Worm (Caenorhabditis elegans) whole organism, L4 larva: Measurements from ENCODE around the gene F58F9.8.

Source experiments
- D1046.2 ChIP-seq: fragments of 200-800 bp; sonication (Bioruptor generic); IDR thresholded peaks from 2 replicates; pipeline ENCODE4 v1.3.6; 2022; ENCODE audit warnings: missing genetic modification characterization, missing compliant biosample characterization
- F10B5.3 ChIP-seq: sonication (generic microtip); optimal IDR thresholded peaks from 2 replicates; lab custom pipeline; 2016; ENCODE audit warnings: mild to moderate bottlenecking, missing genetic modification characterization, missing compliant biosample characterization
- F26F4.8 ChIP-seq: fragments of 200-800 bp; sonication (Bioruptor generic); conservative IDR thresholded peaks from 2 replicates; pipeline ENCODE4 v1.3.6; 2022; ENCODE audit warnings: missing genetic modification characterization, missing compliant biosample characterization
- F44E2.7 ChIP-seq: fragments of 200-800 bp; sonication (Bioruptor generic); IDR thresholded peaks from 2 replicates; pipeline ENCODE4 v2.1.2; 2022; ENCODE audit warnings: missing genetic modification characterization, missing compliant biosample characterization
- F49E8.2 ChIP-seq: sonication (generic microtip); optimal IDR thresholded peaks from 2 replicates; lab custom pipeline; 2016; ENCODE audit warnings: missing compliant biosample characterization, mild to moderate bottlenecking, missing genetic modification characterization, borderline replicate concordance
- R02D3.7 ChIP-seq: fragments of 150-350 bp; sonication (generic microtip); optimal IDR thresholded peaks from 3 replicates; lab custom pipeline; 2014; ENCODE audit warnings: missing biosample characterization, missing genetic modification characterization
- ZK337.2 ChIP-seq: fragments of 200-800 bp; sonication (Bioruptor generic); IDR thresholded peaks from 2 replicates; pipeline ENCODE4 v1.3.6; 2022; ENCODE audit warnings: missing genetic modification reagents, missing genetic modification characterization, missing compliant biosample characterization
- ZK546.5 ChIP-seq, 2 experiments: sonication (generic microtip); optimal IDR thresholded peaks; 2 replicates each; lab custom pipeline; 2017; ENCODE audit warnings: missing biosample characterization in 2 of 2, missing genetic modification characterization in 2 of 2
- aly-2 ChIP-seq: sonication (generic microtip); optimal IDR thresholded peaks from 2 replicates; lab custom pipeline; 2018; ENCODE audit warnings: missing biosample characterization, missing genetic modification characterization
- arid-1 ChIP-seq: fragments of 200-800 bp; sonication (Bioruptor generic); conservative IDR thresholded peaks from 2 replicates; pipeline ENCODE4 v1.3.6; 2022; ENCODE audit warnings: missing genetic modification reagents, missing genetic modification characterization, missing compliant biosample characterization
- attf-4 ChIP-seq: sonication (generic microtip); optimal IDR thresholded peaks from 3 replicates; lab custom pipeline; 2017; ENCODE audit warnings: missing biosample characterization, missing genetic modification characterization
- ceh-20 ChIP-seq: fragments of 200-800 bp; sonication (Bioruptor generic); IDR thresholded peaks from 2 replicates; pipeline ENCODE4 v1.3.6; 2022; ENCODE audit warnings: missing genetic modification reagents, missing genetic modification characterization, missing compliant biosample characterization
- ceh-44 ChIP-seq: fragments of 200-800 bp; sonication (Bioruptor generic); IDR thresholded peaks from 2 replicates; pipeline ENCODE4 v1.3.6; 2022; ENCODE audit warnings: missing genetic modification reagents, missing genetic modification characterization, missing compliant biosample characterization
- ctbp-1 ChIP-seq: fragments of 200-800 bp; sonication (Bioruptor generic); IDR thresholded peaks from 2 replicates; pipeline ENCODE4 v1.3.6; 2022; ENCODE audit warnings: missing genetic modification reagents, missing genetic modification characterization, missing compliant biosample characterization
- daf-19 ChIP-seq: fragments of 200-800 bp; sonication (Bioruptor generic); conservative IDR thresholded peaks from 2 replicates; pipeline ENCODE4 v1.3.6; 2022; ENCODE audit warnings: missing genetic modification characterization, missing compliant biosample characterization
- daf-8 ChIP-seq: fragments of 200-800 bp; sonication (Bioruptor generic); IDR thresholded peaks from 2 replicates; pipeline ENCODE4 v1.3.6; 2022; ENCODE audit warnings: missing genetic modification characterization, missing compliant biosample characterization
- dmd-6 ChIP-seq: fragments of 200-800 bp; sonication (Bioruptor generic); IDR thresholded peaks from 2 replicates; pipeline ENCODE4 v1.3.6; 2022; ENCODE audit warnings: missing genetic modification reagents, missing genetic modification characterization, missing compliant biosample characterization
- dmd-8 ChIP-seq: fragments of 200-800 bp; sonication (Bioruptor generic); IDR thresholded peaks from 2 replicates; pipeline ENCODE4 v1.3.6; 2022; ENCODE audit warnings: missing genetic modification characterization, missing compliant biosample characterization
- dmd-9 ChIP-seq: fragments of 200-800 bp; sonication (Bioruptor generic); IDR thresholded peaks from 2 replicates; pipeline ENCODE4 v1.3.6; 2022; ENCODE audit warnings: missing genetic modification reagents, missing genetic modification characterization, missing compliant biosample characterization
- dpl-1 ChIP-seq: fragments of 150-350 bp; optimal IDR thresholded peaks from 2 replicates; lab custom pipeline; 2014; ENCODE audit warnings: missing biosample characterization, missing genetic modification reagents, missing genetic modification characterization
- duxl-1 ChIP-seq: sonication (generic microtip); optimal IDR thresholded peaks from 2 replicates; lab custom pipeline; 2016; ENCODE audit warnings: mild to moderate bottlenecking, missing genetic modification characterization, moderate library complexity, missing compliant biosample characterization; ENCODE audit not compliant: poor library complexity
- dve-1 ChIP-seq: sonication (generic microtip); optimal IDR thresholded peaks from 2 replicates; lab custom pipeline; 2017; ENCODE audit warnings: antibody characterized with exemption, mild to moderate bottlenecking, missing genetic modification characterization, missing compliant biosample characterization; ENCODE audit not compliant: insufficient read depth
- egl-43 ChIP-seq: fragments of 200-800 bp; sonication (Bioruptor generic); IDR thresholded peaks from 2 replicates; pipeline ENCODE4 v1.3.6; 2022; ENCODE audit warnings: missing genetic modification reagents, missing genetic modification characterization, missing compliant biosample characterization
- gei-8 ChIP-seq: fragments of 200-800 bp; sonication (Bioruptor generic); optimal IDR thresholded peaks from 2 replicates; lab custom pipeline; 2018; ENCODE audit warnings: mild to moderate bottlenecking, missing genetic modification characterization, missing compliant biosample characterization
- hlh-11 ChIP-seq: fragments of 200-800 bp; sonication (Bioruptor generic); optimal IDR thresholded peaks from 2 replicates; lab custom pipeline; 2018; ENCODE audit warnings: mild to moderate bottlenecking, missing genetic modification characterization, missing compliant biosample characterization
- hmg-1.1 ChIP-seq: fragments of 200-800 bp; sonication (Bioruptor generic); IDR thresholded peaks from 2 replicates; pipeline ENCODE4 v1.3.6; 2022; ENCODE audit warnings: missing genetic modification reagents, missing genetic modification characterization, missing compliant biosample characterization
- lin-1 ChIP-seq: fragments of 200-800 bp; sonication (Bioruptor generic); IDR thresholded peaks from 2 replicates; pipeline ENCODE4 v1.3.6; 2022; ENCODE audit warnings: missing genetic modification reagents, missing genetic modification characterization, missing compliant biosample characterization
- lin-13 ChIP-seq: fragments of 150-350 bp; optimal IDR thresholded peaks from 2 replicates; lab custom pipeline; 2014; ENCODE audit warnings: missing biosample characterization, missing genetic modification reagents, missing genetic modification characterization
- lin-29 ChIP-seq: fragments of 200-800 bp; sonication (Bioruptor generic); IDR thresholded peaks from 2 replicates; pipeline ENCODE4 v1.3.6; 2022; ENCODE audit warnings: missing genetic modification reagents, missing genetic modification characterization, missing compliant biosample characterization
- mdl-1 ChIP-seq, 2 experiments: fragments of 150-350 bp in 1 of 2; sonication (generic microtip) in 1 of 2; optimal IDR thresholded peaks; 2 replicates each; lab custom pipeline; 2014 to 2017; ENCODE audit warnings: missing biosample characterization in 2 of 2, missing genetic modification characterization in 2 of 2
- mes-2 ChIP-seq: sonication (generic microtip); optimal IDR thresholded peaks from 2 replicates; lab custom pipeline; 2016; ENCODE audit warnings: missing genotype, mild to moderate bottlenecking, missing genetic modification characterization, missing compliant biosample characterization; ENCODE audit not compliant: poor library complexity, severe bottlenecking
- nhr-11 ChIP-seq: fragments of 150-350 bp; optimal IDR thresholded peaks from 2 replicates; lab custom pipeline; 2014; ENCODE audit warnings: missing biosample characterization, missing genetic modification characterization
- nhr-111 ChIP-seq: fragments of 200-800 bp; sonication (Bioruptor generic); optimal IDR thresholded peaks from 2 replicates; lab custom pipeline; 2018; ENCODE audit warnings: mild to moderate bottlenecking, missing genetic modification characterization, missing compliant biosample characterization
- nhr-25 ChIP-seq: sonication (generic microtip); optimal IDR thresholded peaks from 2 replicates; lab custom pipeline; 2017; ENCODE audit warnings: missing genetic modification characterization, mild to moderate bottlenecking, missing compliant biosample characterization, antibody characterized with exemption, moderate library complexity, borderline replicate concordance; ENCODE audit not compliant: insufficient read depth
- nhr-41 ChIP-seq: fragments of 200-800 bp; sonication (Bioruptor generic); IDR thresholded peaks from 2 replicates; pipeline ENCODE4 v1.3.6; 2022; ENCODE audit warnings: missing genetic modification reagents, missing genetic modification characterization, missing compliant biosample characterization
- pha-4 ChIP-seq, 2 experiments: fragments of 150-350 bp in 1 of 2; fragments of 200-800 bp in 1 of 2; sonication (Bioruptor generic) in 1 of 2; IDR thresholded peaks in 1 of 2; optimal IDR thresholded peaks in 1 of 2; 2 replicates each; pipeline versions ENCODE4 v1.3.6 to Lab custom; 2014 to 2022; ENCODE audit warnings: missing genetic modification characterization in 2 of 2, missing genetic modification reagents in 2 of 2, missing biosample characterization in 1 of 2, missing compliant biosample characterization in 1 of 2
- pqm-1 ChIP-seq: sonication (generic microtip); optimal IDR thresholded peaks from 2 replicates; lab custom pipeline; 2017; ENCODE audit warnings: missing biosample characterization, missing genetic modification characterization
- rbr-2 ChIP-seq: sonication (generic microtip); optimal IDR thresholded peaks from 2 replicates; lab custom pipeline; 2016; ENCODE audit warnings: missing genotype, missing genetic modification characterization, missing compliant biosample characterization
- saeg-2 ChIP-seq: fragments of 200-800 bp; sonication (Bioruptor generic); IDR thresholded peaks from 2 replicates; pipeline ENCODE4 v1.3.6; 2022; ENCODE audit warnings: missing genetic modification reagents, missing genetic modification characterization, missing compliant biosample characterization
- skn-1 ChIP-seq: fragments of 150-350 bp; optimal IDR thresholded peaks from 2 replicates; lab custom pipeline; 2014; ENCODE audit warnings: missing biosample characterization, missing genetic modification characterization
- snpc-4 ChIP-seq: fragments of 150-350 bp; optimal IDR thresholded peaks from 2 replicates; lab custom pipeline; 2014; ENCODE audit warnings: missing biosample characterization, missing genetic modification characterization
- spr-1 ChIP-seq: sonication (generic microtip); optimal IDR thresholded peaks from 2 replicates; lab custom pipeline; 2016; ENCODE audit warnings: mild to moderate bottlenecking, missing genetic modification characterization, missing compliant biosample characterization
- tra-1 ChIP-seq: fragments of 200-800 bp; sonication (Bioruptor generic); IDR thresholded peaks from 2 replicates; pipeline ENCODE4 v1.3.6; 2022; ENCODE audit warnings: missing genetic modification reagents, missing genetic modification characterization, missing compliant biosample characterization
- unc-130 ChIP-seq: sonication (generic microtip); optimal IDR thresholded peaks from 2 replicates; lab custom pipeline; 2016; ENCODE audit warnings: missing genetic modification reagents, missing genetic modification characterization, missing compliant biosample characterization
- unc-39 ChIP-seq: sonication (generic microtip); optimal IDR thresholded peaks from 2 replicates; lab custom pipeline; 2017; ENCODE audit warnings: missing biosample characterization, missing genetic modification characterization
- unc-62 ChIP-seq, 3 experiments: fragments of 150-350 bp in 1 of 3; sonication (generic microtip); optimal IDR thresholded peaks in 2 of 3; peaks in 1 of 3; 1 replicate in 1 of 3; 2 replicates in 2 of 3; lab custom pipeline; 2014 to 2017; ENCODE audit warnings: missing biosample characterization in 3 of 3, missing genetic modification characterization in 3 of 3, missing genetic modification reagents in 3 of 3, missing genotype in 1 of 3
- zag-1 ChIP-seq: fragments of 150-350 bp; optimal IDR thresholded peaks from 2 replicates; lab custom pipeline; 2014; ENCODE audit warnings: missing biosample characterization, missing genetic modification characterization
- zip-11 ChIP-seq: fragments of 200-800 bp; sonication (Bioruptor generic); IDR thresholded peaks from 2 replicates; pipeline ENCODE4 v1.3.6; 2022; ENCODE audit warnings: missing genetic modification characterization, missing compliant biosample characterization
- ztf-7 ChIP-seq: fragments of 150-350 bp; optimal IDR thresholded peaks from 2 replicates; lab custom pipeline; 2014; ENCODE audit warnings: missing biosample characterization, missing genetic modification characterization

Gene F58F9.8

DNA sequence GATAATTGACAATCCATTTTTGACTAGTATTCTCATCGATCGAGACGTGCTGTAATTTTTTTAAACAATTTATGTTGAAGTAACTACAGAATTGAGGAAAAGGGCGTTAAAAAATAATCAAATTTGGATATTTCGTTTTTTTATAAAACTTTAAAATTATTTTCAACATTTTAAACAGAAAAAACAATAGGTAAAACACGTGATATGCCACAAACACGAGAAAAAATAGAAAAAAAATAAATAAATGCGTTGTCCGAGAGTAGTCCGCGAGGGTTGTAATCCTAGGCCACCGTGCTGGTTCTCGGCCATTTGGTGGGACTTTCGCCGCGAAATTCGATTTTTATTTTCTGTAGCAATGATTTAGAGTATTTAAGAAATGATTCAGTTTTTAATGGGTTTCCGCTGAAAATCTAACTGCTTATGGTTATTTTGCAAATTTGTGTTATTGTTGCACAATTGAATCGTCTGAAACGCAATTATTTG, 31.6 kb upstream of the F58F9.8 start, which contains the start of gene C49A9.10 (continued):
- TF ChIP-seq hmg-1.1 (GFP tag; lab: Robert Waterston, UW) (no peak), gei-8 (GFP tag; lab: Kevin White, UChicago) (no peak), snpc-4 (tag; lab: Kevin White, UChicago) (no peak), attf-4 (tag; lab: Kevin White, UChicago) (no peak), F49E8.2 (tag; lab: Kevin White, UChicago) (peak; percentile 82), skn-1 (tag; lab: Kevin White, UChicago) (no peak), hlh-11 (tag; lab: Kevin White, UChicago) (no peak), R02D3.7 (no peak), tra-1 (peak; percentile 73; the same call in 1 of the 2 replicates), nhr-41 (GFP tag; lab: Robert Waterston, UW) (no peak), ceh-44 (peak; percentile 52; the same call in 1 of the 2 replicates), nhr-11 (peak; percentile 3), egl-43 (no peak), dmd-6 (GFP tag; lab: Robert Waterston, UW) (no peak; the same call in 1 of the 2 replicates), aly-2 (tag; lab: Kevin White, UChicago) (no peak), F44E2.7 (GFP tag; lab: Robert Waterston, UW) (no peak), F10B5.3 (tag; lab: Kevin White, UChicago) (peak; percentile 59), rbr-2 (tag; lab: Kevin White, UChicago) (peak; percentile 70), mes-2 (tag; lab: Kevin White, UChicago) (peak; percentile 100), ctbp-1 (GFP tag; lab: Robert Waterston, UW) (0 out of 2 replicates have a peak, but pooled peaks have one; percentile 28), unc-39 (tag; lab: Kevin White, UChicago) (no peak), unc-130 (peak; percentile 89), mdl-1 (tag; optimal IDR thresholded peaks at IDR 0.05; lab: Kevin White, UChicago) (no peak), arid-1 (GFP tag; lab: Robert Waterston, UW) (no peak), dve-1 (tag; lab: Kevin White, UChicago) (peak; percentile 73), unc-62 (GFP tag; optimal IDR thresholded peaks at IDR 0.05 in 1 of 2; lab: Kevin White, UChicago) (peak in 1 of 2 experiments; percentile 13), unc-62 (tag; optimal IDR thresholded peaks at IDR 0.05; lab: Kevin White, UChicago) (no peak), dpl-1 (GFP tag; lab: Kevin White, UChicago) (peak; percentile 98), pha-4 (GFP tag; IDR thresholded peaks at IDR 0.05; lab: Robert Waterston, UW) (0 out of 2 replicates have a peak, but pooled peaks have one; percentile 43), pha-4 (tag; optimal IDR thresholded peaks at IDR 0.05; lab: Kevin White, UChicago) (peak; percentile 36), dmd-8 (GFP tag; lab: Robert Waterston, UW) (no peak), dmd-9 (peak; percentile 83), F26F4.8 (GFP tag; lab: Robert Waterston, UW) (no peak), spr-1 (peak; percentile 38), ZK546.5 (tag; optimal IDR thresholded peaks at IDR 0.05; lab: Kevin White, UChicago) (no peak), ceh-20 (GFP tag; lab: Robert Waterston, UW) (no peak; the same call in 1 of the 2 replicates), zag-1 (tag; lab: Kevin White, UChicago) (no peak), lin-29 (no peak), nhr-25 (tag; lab: Kevin White, UChicago) (no peak), pqm-1 (tag; lab: Kevin White, UChicago) (no peak), daf-8 (GFP tag; lab: Robert Waterston, UW) (no peak), duxl-1 (tag; lab: Kevin White, UChicago) (peak; percentile 69), lin-13 (GFP tag; lab: Kevin White, UChicago) (peak; percentile 36), lin-1 (GFP tag; lab: Robert Waterston, UW) (no peak), zip-11 (GFP tag; lab: Robert Waterston, UW) (no peak), nhr-111 (GFP tag; lab: Kevin White, UChicago) (no peak), ztf-7 (tag; lab: Kevin White, UChicago) (peak; percentile 55), daf-19 (no peak), saeg-2 (GFP tag; lab: Robert Waterston, UW) (no peak), D1046.2 (GFP tag; lab: Robert Waterston, UW) (no peak), ZK337.2 (peak; percentile 94)
